Fruit fly (Drosophila melanogaster): ENCODE results near the gene CG42713.

Gene CG42713

dm6 chr2L:8879241-8879931 lies 11.9 kb upstream of the CG42713 start (continued):
- TF ChIP-seq ap (GFP tag; IDR thresholded peaks at IDR 0.05) (no peak), CG8765 (GFP tag; IDR thresholded peaks at IDR 0.05) (no peak), eve (GFP tag; optimal IDR thresholded peaks at IDR 0.05) (no peak), BtbVII (GFP tag; optimal IDR thresholded peaks at IDR 0.05) (no peak), CG8290 (GFP tag; optimal IDR thresholded peaks at IDR 0.05) (no peak), CG8290 (tag; optimal IDR thresholded peaks at IDR 0.05) (peak in 1 of 2 experiments; percentile 19), tll (GFP tag; optimal IDR thresholded peaks at IDR 0.05) (no peak), ind (GFP tag; optimal IDR thresholded peaks at IDR 0.05) (no peak), ATbp (GFP tag; optimal IDR thresholded peaks at IDR 0.05) (no peak), CG16813 (GFP tag; IDR thresholded peaks at IDR 0.05; ENCODE audit: partially characterized antibody) (0 out of 3 replicates have a peak, but pooled peaks have one; percentile 16), CG34224 (GFP tag; IDR thresholded peaks at IDR 0.05; ENCODE audit: partially characterized antibody) (no peak), CG3407 (GFP tag; optimal IDR thresholded peaks at IDR 0.05) (no peak), vvl (GFP tag; IDR thresholded peaks at IDR 0.05) (peak; percentile 69; the same call in 1 of the 2 replicates), Rx (GFP tag; IDR thresholded peaks at IDR 0.05) (no peak), pum (GFP tag; optimal IDR thresholded peaks at IDR 0.05) (no peak), yki (optimal IDR thresholded peaks at IDR 0.05) (no peak), ci (GFP tag; IDR thresholded peaks at IDR 0.05) (no peak), Dbx (GFP tag; IDR thresholded peaks at IDR 0.05) (no peak), fd96Cb (tag; optimal IDR thresholded peaks at IDR 0.05) (no peak), rib (GFP tag; IDR thresholded peaks at IDR 0.05) (0 out of 2 replicates have a peak, but pooled peaks have one; percentile 15), CG2129 (GFP tag; IDR thresholded peaks at IDR 0.05; ENCODE audit: partially characterized antibody) (no peak), nerfin-2 (GFP tag; IDR thresholded peaks at IDR 0.05; ENCODE audit: partially characterized antibody) (no peak), bbx (GFP tag; IDR thresholded peaks at IDR 0.05; ENCODE audit: partially characterized antibody) (no peak), dpn (GFP tag; optimal IDR thresholded peaks at IDR 0.05) (no peak), CG30431 (GFP tag; optimal IDR thresholded peaks at IDR 0.05) (no peak), Deaf1 (tag; optimal IDR thresholded peaks at IDR 0.05) (no peak), D (optimal IDR thresholded peaks at IDR 0.05) (no peak), D (GFP tag; optimal IDR thresholded peaks at IDR 0.05) (no peak), grn (GFP tag; optimal IDR thresholded peaks at IDR 0.05) (no peak), Aef1 (GFP tag; IDR thresholded peaks at IDR 0.05) (no peak), CG31224 (GFP tag; IDR thresholded peaks at IDR 0.05) (0 out of 2 replicates have a peak, but pooled peaks have one; percentile 13), jing (GFP tag; optimal IDR thresholded peaks at IDR 0.05) (no peak), TFAM (GFP tag; optimal IDR thresholded peaks at IDR 0.05) (no peak), psq (GFP tag; optimal IDR thresholded peaks at IDR 0.05) (no peak), sob (GFP tag; IDR thresholded peaks at IDR 0.05) (no peak), CG4730 (GFP tag; IDR thresholded peaks at IDR 0.05) (no peak), croc (GFP tag; conservative IDR thresholded peaks at IDR 0.05) (no peak), her (GFP tag; optimal IDR thresholded peaks at IDR 0.05) (no peak), oc (tag; optimal IDR thresholded peaks at IDR 0.05) (peak; percentile 38), Side (GFP tag; optimal IDR thresholded peaks at IDR 0.05) (no peak), gro (GFP tag; optimal IDR thresholded peaks at IDR 0.05) (peak; percentile 0), CG34422 (GFP tag; IDR thresholded peaks at IDR 0.05) (no peak), inv (GFP tag; IDR thresholded peaks at IDR 0.05; ENCODE audit: partially characterized antibody) (no peak), onecut (GFP tag; IDR thresholded peaks at IDR 0.05) (no peak), CG13123 (GFP tag; optimal IDR thresholded peaks at IDR 0.05) (no peak), CG12299 (tag; optimal IDR thresholded peaks at IDR 0.05) (no peak), CG8388 (GFP tag; optimal IDR thresholded peaks at IDR 0.05) (no peak), Oli (tag; optimal IDR thresholded peaks at IDR 0.05) (no peak), Med (GFP tag) (peak; percentile 78), gcm2 (GFP tag; optimal IDR thresholded peaks at IDR 0.05) (no peak), CG6689 (GFP tag; IDR thresholded peaks at IDR 0.05) (no peak)

All from whole organism, embryonic.